Worm (Caenorhabditis elegans) whole organism, L3 larva: Measurements from ENCODE around the gene M01B2.13.
"Not testable (repeated sequence)": the region's sequence is repeated elsewhere in the genome, so short reads cannot be mapped to it uniquely, and the experiment has no call there.

ENCODE experiments used
- ZK546.5 ChIP-seq: sonication (generic microtip); optimal IDR thresholded peaks from 2 replicates; lab custom pipeline; 2017; ENCODE audit warnings: missing biosample characterization, missing genetic modification characterization
- daf-12 ChIP-seq: fragments of 150-350 bp; optimal IDR thresholded peaks from 2 replicates; lab custom pipeline; 2014; ENCODE audit warnings: missing biosample characterization, missing genetic modification reagents, missing genetic modification characterization
- fkh-10 ChIP-seq: sonication (generic microtip); optimal IDR thresholded peaks from 2 replicates; lab custom pipeline; 2017; ENCODE audit warnings: missing biosample characterization, missing genetic modification reagents, missing genetic modification characterization
- fos-1 ChIP-seq: fragments of 150-350 bp; optimal IDR thresholded peaks from 2 replicates; lab custom pipeline; 2014; ENCODE audit warnings: missing biosample characterization, missing genetic modification characterization
- nfya-1 ChIP-seq: sonication (generic microtip); optimal IDR thresholded peaks from 2 replicates; lab custom pipeline; 2017; ENCODE audit warnings: missing genetic modification characterization, mild to moderate bottlenecking, missing compliant biosample characterization, antibody characterized with exemption, moderate library complexity; ENCODE audit not compliant: insufficient read depth
- nhr-11 ChIP-seq: fragments of 150-350 bp; optimal IDR thresholded peaks from 2 replicates; lab custom pipeline; 2014; ENCODE audit warnings: missing biosample characterization, missing genetic modification characterization
- nhr-237 ChIP-seq: fragments of 150-350 bp; optimal IDR thresholded peaks from 2 replicates; lab custom pipeline; 2014; ENCODE audit warnings: missing biosample characterization, missing genetic modification characterization
- nhr-25 ChIP-seq: sonication (generic microtip); optimal IDR thresholded peaks from 2 replicates; lab custom pipeline; 2017; ENCODE audit warnings: missing biosample characterization, missing genetic modification characterization
- nhr-43 ChIP-seq: sonication (generic microtip); optimal IDR thresholded peaks from 2 replicates; lab custom pipeline; 2016; ENCODE audit warnings: mild to moderate bottlenecking, missing genetic modification characterization, missing compliant biosample characterization; ENCODE audit not compliant: poor library complexity, severe bottlenecking
- nhr-76 ChIP-seq: fragments of 150-350 bp; sonication (generic microtip); optimal IDR thresholded peaks from 5 replicates; lab custom pipeline; 2014; ENCODE audit warnings: missing biosample characterization, missing genetic modification characterization
- nhr-77 ChIP-seq: fragments of 150-350 bp; optimal IDR thresholded peaks from 2 replicates; lab custom pipeline; 2014; ENCODE audit warnings: missing biosample characterization, missing genetic modification characterization
- pha-4 ChIP-seq: fragments of 150-350 bp; optimal IDR thresholded peaks from 2 replicates; lab custom pipeline; 2014; ENCODE audit warnings: missing biosample characterization, missing genetic modification reagents, missing genetic modification characterization
- zag-1 ChIP-seq: fragments of 150-350 bp; optimal IDR thresholded peaks from 2 replicates; lab custom pipeline; 2014; ENCODE audit warnings: missing biosample characterization, missing genetic modification characterization
- ztf-11 ChIP-seq: fragments of 150-350 bp; optimal IDR thresholded peaks from 2 replicates; lab custom pipeline; 2014; ENCODE audit warnings: missing biosample characterization, missing genetic modification characterization

DNA sequence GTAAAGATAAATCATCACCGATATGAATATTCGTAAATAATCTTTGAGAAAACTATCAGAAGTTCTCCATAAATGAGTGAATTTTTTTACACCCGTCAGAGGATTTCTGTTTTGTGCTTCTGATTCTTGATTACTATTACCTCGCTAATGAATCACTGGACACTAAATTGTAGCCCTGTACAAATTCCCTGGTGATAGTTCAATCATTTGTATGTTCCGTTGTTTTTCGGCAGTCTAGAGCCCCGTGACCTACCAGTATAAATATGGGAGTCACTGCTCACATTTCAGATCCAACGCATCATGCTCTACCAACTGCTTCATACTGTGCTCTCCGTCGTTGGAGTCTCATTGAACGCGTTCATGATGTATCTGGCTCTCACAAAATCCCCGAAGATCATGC is 15.4 kb downstream of the M01B2.13 start, which contains the start of gene srd-28:
- not testable (repeated sequence) for TF ChIP-seq nhr-25 (tag; lab: Kevin White, UChicago); ZK546.5 (tag; lab: Kevin White, UChicago); nhr-237; fkh-10; pha-4 (tag; lab: Kevin White, UChicago); daf-12 (tag; lab: Kevin White, UChicago); zag-1 (tag; lab: Kevin White, UChicago); fos-1 (tag; lab: Kevin White, UChicago); nhr-77 (tag; lab: Kevin White, UChicago); nhr-43 (tag; lab: Kevin White, UChicago); ztf-11 (tag; lab: Kevin White, UChicago); nfya-1 (tag; lab: Kevin White, UChicago); nhr-76 (tag; lab: Kevin White, UChicago); nhr-11 (tag; lab: Kevin White, UChicago)
